In the genomic region with DNA sequence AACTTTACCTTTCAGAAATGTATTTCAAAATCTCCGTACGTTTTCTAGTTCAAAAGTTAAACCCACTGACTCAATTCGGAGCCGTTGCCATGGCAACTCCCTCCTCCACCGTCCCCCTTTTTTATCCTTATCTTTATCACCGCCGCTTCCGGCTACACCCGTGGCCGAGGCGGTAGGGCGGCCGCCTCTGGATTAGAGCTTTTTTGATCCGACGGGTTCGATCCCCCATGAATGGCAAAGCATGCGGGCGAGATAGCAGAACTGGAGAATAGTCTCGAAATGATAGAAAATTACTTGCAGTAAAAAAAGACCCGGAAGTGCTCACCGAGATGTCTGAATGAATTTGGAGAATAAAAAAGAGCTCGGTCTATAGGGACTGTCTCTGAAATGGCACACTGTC, we compare ENCODE assay signal across 4 worm cellular contexts.
TF ChIP-seq lines count a peak whose summit lies in the region.

No protein-coding gene starts in this region.

TF ChIP-seq in whole organism, L1 larva, 84 proteins besides CTCF, POLR2A, EP300 and RAD21:
- TF ChIP-seq efl-1 (optimal IDR thresholded peaks at IDR 0.05; lab: Kevin White, UChicago) = no peak
- peak in 1 of 2 experiments; percentile 58 for TF ChIP-seq efl-1 (GFP tag; optimal IDR thresholded peaks at IDR 0.05 in 1 of 2; lab: Kevin White, UChicago)
- peak; percentile 34 for TF ChIP-seq nhr-47 (tag; optimal IDR thresholded peaks at IDR 0.05; lab: Kevin White, UChicago)
- peak; percentile 71 for TF ChIP-seq fkh-8 (tag; optimal IDR thresholded peaks at IDR 0.05; lab: Kevin White, UChicago)
- no peak for TF ChIP-seq isw-1 (GFP tag; IDR thresholded peaks at IDR 0.05; lab: Robert Waterston, UW)
- no peak for TF ChIP-seq elt-3 (tag; optimal IDR thresholded peaks at IDR 0.05; lab: Kevin White, UChicago)
- peak; percentile 14 for TF ChIP-seq egl-13 (tag; optimal IDR thresholded peaks at IDR 0.05; lab: Kevin White, UChicago)
- no peak for TF ChIP-seq lir-3 (tag; optimal IDR thresholded peaks at IDR 0.05; lab: Kevin White, UChicago; ENCODE audit: poor library complexity)
- TF ChIP-seq dsc-1 (tag; optimal IDR thresholded peaks at IDR 0.05; lab: Kevin White, UChicago) = peak; percentile 29
- TF ChIP-seq lin-39 (tag; optimal IDR thresholded peaks at IDR 0.05; lab: Kevin White, UChicago) = no peak
- TF ChIP-seq sox-4 (tag; optimal IDR thresholded peaks at IDR 0.05; lab: Kevin White, UChicago) = peak; percentile 5
- TF ChIP-seq efl-3 (GFP tag; optimal IDR thresholded peaks at IDR 0.05; lab: Kevin White, UChicago) = no peak

TF ChIP-seq in whole organism, L4 larva, 104 proteins besides CTCF, POLR2A, EP300 and RAD21:
- TF ChIP-seq F26F4.8 (GFP tag; conservative IDR thresholded peaks at IDR 0.05; lab: Robert Waterston, UW) (no peak), lim-7 (GFP tag; IDR thresholded peaks at IDR 0.05; lab: Robert Waterston, UW) (peak; percentile 68; the same call in 1 of the 2 replicates), nhr-76 (tag; optimal IDR thresholded peaks at IDR 0.05; lab: Kevin White, UChicago) (no peak), daf-16 (GFP tag; optimal IDR thresholded peaks at IDR 0.05; lab: Kevin White, UChicago) (no peak), daf-16 (tag; optimal IDR thresholded peaks at IDR 0.05; lab: Kevin White, UChicago) (no peak), php-3 (GFP tag; IDR thresholded peaks at IDR 0.05; lab: Robert Waterston, UW) (0 out of 2 replicates have a peak, but pooled peaks have one; percentile 40), dmd-9 (GFP tag; IDR thresholded peaks at IDR 0.05; lab: Robert Waterston, UW) (no peak), F49E8.2 (tag; optimal IDR thresholded peaks at IDR 0.05; lab: Kevin White, UChicago; ENCODE audit: borderline replicate concordance) (peak; percentile 5), egl-43 (GFP tag; IDR thresholded peaks at IDR 0.05; lab: Robert Waterston, UW) (0 out of 2 replicates have a peak, but pooled peaks have one; percentile 50), pha-4 (GFP tag; IDR thresholded peaks at IDR 0.05; lab: Robert Waterston, UW) (no peak), pha-4 (tag; optimal IDR thresholded peaks at IDR 0.05; lab: Kevin White, UChicago) (no peak), set-16 (GFP tag; IDR thresholded peaks at IDR 0.05; lab: Robert Waterston, UW) (peak; percentile 66), snpc-1.2 (GFP tag; IDR thresholded peaks at IDR 0.05; lab: Robert Waterston, UW) (peak; percentile 71; the same call in 1 of the 2 replicates), lin-1 (GFP tag; IDR thresholded peaks at IDR 0.05; lab: Robert Waterston, UW) (no peak)
TF ChIP-seq in whole organism, L4 larva: peak in this region for 6.

TF ChIP-seq in whole organism, midembryonic, 9 proteins besides CTCF, POLR2A, EP300 and RAD21:
- TF ChIP-seq cog-1 (tag; optimal IDR thresholded peaks at IDR 0.05; lab: Kevin White, UChicago) (no peak), tab-1 (GFP tag; IDR thresholded peaks at IDR 0.05; lab: Robert Waterston, UW) (0 out of 2 replicates have a peak, but pooled peaks have one; percentile 29), ref-1 (GFP tag; conservative IDR thresholded peaks at IDR 0.05; lab: Robert Waterston, UW) (no peak)

TF ChIP-seq in whole organism, young adult, 124 proteins besides CTCF, POLR2A, EP300 and RAD21 (continues in another document):
- no peak for TF ChIP-seq ZK185.1 (tag; optimal IDR thresholded peaks at IDR 0.05; lab: Kevin White, UChicago; ENCODE audit: poor library complexity, severe bottlenecking)
- TF ChIP-seq nhr-27 (tag; optimal IDR thresholded peaks at IDR 0.05; lab: Kevin White, UChicago) = no peak
- peak; percentile 69 for TF ChIP-seq dox-1 (GFP tag; IDR thresholded peaks at IDR 0.05; lab: Robert Waterston, UW)
- no peak for TF ChIP-seq ceh-79 (tag; optimal IDR thresholded peaks at IDR 0.05; lab: Kevin White, UChicago)
- TF ChIP-seq mel-28 (tag; optimal IDR thresholded peaks at IDR 0.05; lab: Kevin White, UChicago; ENCODE audit: borderline replicate concordance) = no peak
- TF ChIP-seq zfh-2 (GFP tag; conservative IDR thresholded peaks at IDR 0.05; lab: Robert Waterston, UW) = peak; percentile 81
- TF ChIP-seq B0336.3 (GFP tag; IDR thresholded peaks at IDR 0.05; lab: Robert Waterston, UW) = 0 out of 2 replicates have a peak, but pooled peaks have one; percentile 31
- no peak for TF ChIP-seq F23B12.7 (tag; optimal IDR thresholded peaks at IDR 0.05; lab: Kevin White, UChicago; ENCODE audit: insufficient read depth)
- TF ChIP-seq somi-1 (GFP tag; optimal IDR thresholded peaks at IDR 0.05; lab: Kevin White, UChicago) = no peak
- TF ChIP-seq C06A6.2 (GFP tag; conservative IDR thresholded peaks at IDR 0.05; lab: Robert Waterston, UW) = no peak
- TF ChIP-seq hmg-20 (GFP tag; IDR thresholded peaks at IDR 0.05; lab: Robert Waterston, UW) = no peak
- TF ChIP-seq snpc-4 (GFP tag; optimal IDR thresholded peaks at IDR 0.05; lab: Kevin White, UChicago) = no peak
- TF ChIP-seq snpc-4 (tag; optimal IDR thresholded peaks at IDR 0.05; lab: Kevin White, UChicago) = peak in 1 of 4 experiments; percentile 69
- peak; percentile 82 for TF ChIP-seq D2030.7 (GFP tag; IDR thresholded peaks at IDR 0.05; lab: Robert Waterston, UW)
- TF ChIP-seq hsf-1 (GFP tag; IDR thresholded peaks at IDR 0.05; lab: Robert Waterston, UW) = 0 out of 2 replicates have a peak, but pooled peaks have one; percentile 37
- TF ChIP-seq snpc-1.1 (tag; optimal IDR thresholded peaks at IDR 0.05; lab: Kevin White, UChicago; ENCODE audit: insufficient read depth) = no peak
- TF ChIP-seq sdz-38 (tag; optimal IDR thresholded peaks at IDR 0.05; lab: Kevin White, UChicago) = no peak
- no peak for TF ChIP-seq Y53F4B.3 (GFP tag; IDR thresholded peaks at IDR 0.05; lab: Robert Waterston, UW)
- TF ChIP-seq mxl-1 (tag; optimal IDR thresholded peaks at IDR 0.05; lab: Kevin White, UChicago) = no peak
- TF ChIP-seq him-1 (tag; optimal IDR thresholded peaks at IDR 0.05; lab: Kevin White, UChicago) = peak; percentile 65
- peak; percentile 73 for TF ChIP-seq B0261.1 (tag; optimal IDR thresholded peaks at IDR 0.05; lab: Kevin White, UChicago)
- peak; percentile 34; the same call in 1 of the 2 replicates for TF ChIP-seq rcor-1 (GFP tag; IDR thresholded peaks at IDR 0.05; lab: Robert Waterston, UW)
- no peak for TF ChIP-seq ceh-40 (GFP tag; IDR thresholded peaks at IDR 0.05; lab: Robert Waterston, UW)
- no peak for TF ChIP-seq madf-10 (tag; optimal IDR thresholded peaks at IDR 0.05; lab: Kevin White, UChicago)
- TF ChIP-seq egl-44 (GFP tag; IDR thresholded peaks at IDR 0.05; lab: Robert Waterston, UW) = 0 out of 2 replicates have a peak, but pooled peaks have one; percentile 19
- TF ChIP-seq pbrm-1 (GFP tag; IDR thresholded peaks at IDR 0.05; lab: Robert Waterston, UW) = peak; percentile 48; the same call in 1 of the 2 replicates
- no peak for TF ChIP-seq ztf-28 (GFP tag; IDR thresholded peaks at IDR 0.05; lab: Robert Waterston, UW)
- TF ChIP-seq cebp-2 (GFP tag; IDR thresholded peaks at IDR 0.05; lab: Robert Waterston, UW) = no peak
- no peak for TF ChIP-seq T26A5.8 (tag; optimal IDR thresholded peaks at IDR 0.05; lab: Kevin White, UChicago)
- TF ChIP-seq lag-1 (GFP tag; IDR thresholded peaks at IDR 0.05; lab: Robert Waterston, UW) = no peak
- TF ChIP-seq rec-8 (tag; optimal IDR thresholded peaks at IDR 0.05; lab: Kevin White, UChicago) = peak in 1 of 2 experiments; percentile 42
- no peak for TF ChIP-seq madf-3 (GFP tag; IDR thresholded peaks at IDR 0.05; lab: Robert Waterston, UW)
- TF ChIP-seq akir-1 (GFP tag; optimal IDR thresholded peaks at IDR 0.05; lab: Kevin White, UChicago) = no peak
- no peak for TF ChIP-seq Y53G8AR.9 (GFP tag; conservative IDR thresholded peaks at IDR 0.05; lab: Robert Waterston, UW)
- no peak for TF ChIP-seq T07F8.4 (tag; optimal IDR thresholded peaks at IDR 0.05; lab: Kevin White, UChicago)
- peak; percentile 45 for TF ChIP-seq hrde-1 (tag; optimal IDR thresholded peaks at IDR 0.05; lab: Kevin White, UChicago; ENCODE audit: borderline replicate concordance)
- TF ChIP-seq rpc-1 (optimal IDR thresholded peaks at IDR 0.05; lab: Kevin White, UChicago) = peak; percentile 48
- TF ChIP-seq rpc-1 (tag; optimal IDR thresholded peaks at IDR 0.05; lab: Kevin White, UChicago) = peak; percentile 76
- no peak for TF ChIP-seq egl-18 (GFP tag; IDR thresholded peaks at IDR 0.05; lab: Robert Waterston, UW)
- peak; percentile 18 for TF ChIP-seq nhr-90 (tag; optimal IDR thresholded peaks at IDR 0.05; lab: Kevin White, UChicago)
- no peak for TF ChIP-seq athp-1 (tag; optimal IDR thresholded peaks at IDR 0.05; lab: Kevin White, UChicago)
- TF ChIP-seq F57C9.4 (tag; optimal IDR thresholded peaks at IDR 0.05; lab: Kevin White, UChicago) = no peak
- 0 out of 2 replicates have a peak, but pooled peaks have one; percentile 34 for TF ChIP-seq mcd-1 (GFP tag; IDR thresholded peaks at IDR 0.05; lab: Robert Waterston, UW)
- peak; percentile 46; the same call in 1 of the 2 replicates for TF ChIP-seq egrh-3 (GFP tag; IDR thresholded peaks at IDR 0.05; lab: Robert Waterston, UW)
- no peak for TF ChIP-seq F49E8.2 (tag; optimal IDR thresholded peaks at IDR 0.05; lab: Kevin White, UChicago; ENCODE audit: insufficient read depth)
- TF ChIP-seq lin-26 (GFP tag; IDR thresholded peaks at IDR 0.05; lab: Robert Waterston, UW) = peak; percentile 46
- TF ChIP-seq dpff-1 (tag; optimal IDR thresholded peaks at IDR 0.05; lab: Kevin White, UChicago) = no peak
- no peak for TF ChIP-seq zim-3 (tag; optimal IDR thresholded peaks at IDR 0.05; lab: Kevin White, UChicago)
- peak; percentile 51 for TF ChIP-seq hmg-1.2 (GFP tag; IDR thresholded peaks at IDR 0.05; lab: Robert Waterston, UW)
- no peak for TF ChIP-seq atf-7 (tag; optimal IDR thresholded peaks at IDR 0.05; lab: Kevin White, UChicago)
- TF ChIP-seq tbp1 (GFP tag; optimal IDR thresholded peaks at IDR 0.05; lab: Kevin White, UChicago) = peak; percentile 88
- TF ChIP-seq nfyb-1 (GFP tag; IDR thresholded peaks at IDR 0.05; lab: Robert Waterston, UW) = 0 out of 2 replicates have a peak, but pooled peaks have one; percentile 30
- no peak for TF ChIP-seq Y79H2A.3 (GFP tag; conservative IDR thresholded peaks at IDR 0.05; lab: Robert Waterston, UW)
- 0 out of 2 replicates have a peak, but pooled peaks have one; percentile 34 for TF ChIP-seq ztf-25 (GFP tag; IDR thresholded peaks at IDR 0.05; lab: Robert Waterston, UW)
- no peak for TF ChIP-seq hlh-12 (tag; optimal IDR thresholded peaks at IDR 0.05; lab: Kevin White, UChicago)
- no peak for TF ChIP-seq bed-1 (GFP tag; IDR thresholded peaks at IDR 0.05; lab: Robert Waterston, UW)
- peak; percentile 17 for TF ChIP-seq fkh-3 (tag; optimal IDR thresholded peaks at IDR 0.05; lab: Kevin White, UChicago)
- no peak for TF ChIP-seq unc-62 (GFP tag; optimal IDR thresholded peaks at IDR 0.05; lab: Kevin White, UChicago)
